Worm (Caenorhabditis elegans) whole organism, mixed stage, embryonic: ENCODE results near the gene B0365.9.

ENCODE experiments used
- elt-1 ChIP-seq: sonication (generic microtip); optimal IDR thresholded peaks from 2 replicates; lab custom pipeline; 2017; ENCODE audit warnings: missing genetic modification characterization, mild to moderate bottlenecking, missing compliant biosample characterization, antibody characterized with exemption, moderate library complexity, borderline replicate concordance; ENCODE audit not compliant: insufficient read depth
- lin-13 ChIP-seq: fragments of 150-350 bp; optimal IDR thresholded peaks from 2 replicates; lab custom pipeline; 2014; ENCODE audit warnings: missing biosample characterization, missing genetic modification characterization
- lsy-2 ChIP-seq: fragments of 150-350 bp; optimal IDR thresholded peaks from 2 replicates; lab custom pipeline; 2014; ENCODE audit warnings: missing biosample characterization, missing genetic modification characterization
- pha-4 ChIP-seq: fragments of 150-350 bp; optimal IDR thresholded peaks from 2 replicates; lab custom pipeline; 2018; ENCODE audit warnings: missing biosample characterization, missing genetic modification reagents, missing genetic modification characterization
- snpc-4 ChIP-seq: fragments of 150-350 bp; optimal IDR thresholded peaks from 2 replicates; lab custom pipeline; 2014; ENCODE audit warnings: missing biosample characterization, missing genetic modification characterization
- unc-39 ChIP-seq: fragments of 150-350 bp; optimal IDR thresholded peaks from 2 replicates; lab custom pipeline; 2014; ENCODE audit warnings: missing biosample characterization, missing genetic modification characterization
- zip-8 ChIP-seq: fragments of 150-350 bp; optimal IDR thresholded peaks from 2 replicates; lab custom pipeline; 2014; ENCODE audit warnings: missing biosample characterization, missing genetic modification characterization
- ztf-11 ChIP-seq: fragments of 150-350 bp; optimal IDR thresholded peaks from 2 replicates; lab custom pipeline; 2014; ENCODE audit warnings: missing biosample characterization, missing genetic modification characterization

DNA sequence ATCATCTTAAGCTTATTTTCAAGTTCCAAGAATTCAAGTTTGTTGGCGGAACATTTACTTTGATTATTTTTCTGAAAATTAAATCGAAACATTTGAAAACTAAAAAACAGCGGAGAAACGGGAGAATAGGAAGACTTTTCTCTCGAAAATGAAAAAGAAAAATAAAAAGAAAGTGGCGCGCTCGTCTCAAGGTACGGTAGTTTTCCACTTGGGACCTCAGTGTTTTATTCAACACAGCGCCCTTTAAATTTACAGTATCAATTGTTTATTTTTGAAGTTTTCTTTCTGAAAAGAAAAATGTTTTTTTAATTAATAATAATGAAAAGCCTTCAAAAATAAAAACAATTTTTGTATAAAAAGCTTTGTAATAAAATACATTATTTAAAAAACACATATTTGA is 1.9 kb downstream of the B0365.9 start:
- TF ChIP-seq pha-4 (tag; lab: Kevin White, UChicago) (no peak), lin-13 (tag; lab: Kevin White, UChicago) (no peak), unc-39 (tag; lab: Kevin White, UChicago) (no peak), snpc-4 (no peak), zip-8 (tag; lab: Kevin White, UChicago) (no peak), ztf-11 (tag; lab: Kevin White, UChicago) (no peak), lsy-2 (tag; lab: Kevin White, UChicago) (no peak), elt-1 (no peak)
